Worm (Caenorhabditis elegans): ENCODE measurements around the gene K06G5.3.

Gene K06G5.3

DNA sequence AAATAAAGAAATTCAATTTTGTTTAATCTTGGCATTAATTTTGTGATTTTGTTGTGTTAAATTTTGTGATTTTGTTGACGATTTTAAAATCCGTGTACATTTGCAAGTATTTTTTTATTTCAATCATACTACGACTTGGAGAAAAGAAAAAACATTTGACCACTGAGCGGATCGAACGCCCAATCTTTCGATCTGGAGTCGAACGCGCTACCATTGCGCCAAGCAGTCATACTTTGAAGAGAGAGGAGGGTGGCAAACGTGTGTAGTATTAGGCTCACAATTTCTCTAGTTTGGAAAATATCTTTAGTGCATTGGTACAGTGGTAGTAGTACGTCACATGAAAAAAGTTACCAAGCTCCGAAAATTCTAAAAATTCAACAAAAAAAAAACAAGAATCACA is 5.7 kb upstream of the K06G5.3 start:
- TF ChIP-seq F26F4.8 (GFP tag; conservative IDR thresholded peaks at IDR 0.05) (peak; percentile 88), daf-16 (GFP tag; optimal IDR thresholded peaks at IDR 0.05) (peak in 1 of 2 experiments; percentile 68), daf-16 (tag; optimal IDR thresholded peaks at IDR 0.05) (peak; percentile 59), zag-1 (tag; optimal IDR thresholded peaks at IDR 0.05) (no peak), dmd-8 (GFP tag; IDR thresholded peaks at IDR 0.05) (0 out of 2 replicates have a peak, but pooled peaks have one; percentile 64), ceh-44 (GFP tag; IDR thresholded peaks at IDR 0.05) (peak; percentile 76; the same call in 1 of the 2 replicates), daf-8 (GFP tag; IDR thresholded peaks at IDR 0.05) (0 out of 2 replicates have a peak, but pooled peaks have one; percentile 49), dmd-6 (GFP tag; IDR thresholded peaks at IDR 0.05) (peak; percentile 50; the same call in 1 of the 2 replicates), pha-4 (GFP tag; IDR thresholded peaks at IDR 0.05) (peak; percentile 71; the same call in 1 of the 2 replicates), pha-4 (tag; optimal IDR thresholded peaks at IDR 0.05) (no peak), ceh-82 (tag; optimal IDR thresholded peaks at IDR 0.05) (no peak), Y48G9A.11 (GFP tag; IDR thresholded peaks at IDR 0.05) (no peak), nhr-102 (tag; optimal IDR thresholded peaks at IDR 0.05) (peak; percentile 42), lin-13 (GFP tag; optimal IDR thresholded peaks at IDR 0.05) (peak; percentile 61), F10B5.3 (tag; optimal IDR thresholded peaks at IDR 0.05) (no peak), php-3 (GFP tag; IDR thresholded peaks at IDR 0.05) (no peak), ztf-7 (tag; optimal IDR thresholded peaks at IDR 0.05) (peak; percentile 28), snpc-1.2 (GFP tag; IDR thresholded peaks at IDR 0.05) (peak; percentile 47; the same call in 1 of the 2 replicates), Y105C5A.15 (GFP tag; IDR thresholded peaks at IDR 0.05) (peak; percentile 48; the same call in 1 of the 2 replicates), dve-1 (tag; optimal IDR thresholded peaks at IDR 0.05; ENCODE audit: insufficient read depth) (no peak), lin-15B (tag; optimal IDR thresholded peaks at IDR 0.05) (no peak), ztf-11 (tag; optimal IDR thresholded peaks at IDR 0.05) (no peak), lim-7 (GFP tag; IDR thresholded peaks at IDR 0.05) (peak; percentile 89), duxl-1 (tag; optimal IDR thresholded peaks at IDR 0.05; ENCODE audit: poor library complexity) (peak; percentile 61), madf-5 (GFP tag; IDR thresholded peaks at IDR 0.05) (0 out of 4 replicates have a peak, but pooled peaks of 1 of the 2 experiments have one; percentile 50), nhr-76 (tag; optimal IDR thresholded peaks at IDR 0.05) (no peak), nhr-41 (GFP tag; IDR thresholded peaks at IDR 0.05) (0 out of 2 replicates have a peak, but pooled peaks have one; percentile 25), nhr-6 (tag; optimal IDR thresholded peaks at IDR 0.05) (peak; percentile 60), jun-1 (tag; optimal IDR thresholded peaks at IDR 0.05) (no peak), rbr-2 (tag; optimal IDR thresholded peaks at IDR 0.05) (peak; percentile 25), lin-29 (GFP tag; IDR thresholded peaks at IDR 0.05) (no peak), nhr-11 (tag; optimal IDR thresholded peaks at IDR 0.05) (peak; percentile 14), zip-2 (tag; optimal IDR thresholded peaks at IDR 0.05) (no peak), nhr-48 (tag; optimal IDR thresholded peaks at IDR 0.05) (peak; percentile 20), tra-1 (GFP tag; IDR thresholded peaks at IDR 0.05) (peak; percentile 48; the same call in 1 of the 2 replicates), aly-2 (tag; optimal IDR thresholded peaks at IDR 0.05) (no peak)

ce11 chrX:14225273-14225672 is 2.2 kb upstream of the K06G5.3 start, which contains the start of gene cyp-13B2:
TSS of gene cyp-13B2 (plus strand) at chrX:14225573.
- TF ChIP-seq R02D3.7 (tag; optimal IDR thresholded peaks at IDR 0.05) (no peak), nhr-76 (tag; optimal IDR thresholded peaks at IDR 0.05) (no peak), set-16 (GFP tag; IDR thresholded peaks at IDR 0.05) (no peak), lin-15B (tag; optimal IDR thresholded peaks at IDR 0.05) (no peak), skn-1 (tag; optimal IDR thresholded peaks at IDR 0.05) (no peak), ceh-32 (tag; optimal IDR thresholded peaks at IDR 0.05; ENCODE audit: poor library complexity) (no peak), ZK337.2 (GFP tag; IDR thresholded peaks at IDR 0.05) (no peak), tag-97 (GFP tag; IDR thresholded peaks at IDR 0.05) (no peak), aha-1 (tag) (no peak), F44E2.7 (GFP tag; IDR thresholded peaks at IDR 0.05) (no peak), lin-13 (GFP tag; optimal IDR thresholded peaks at IDR 0.05) (no peak), mes-2 (tag; optimal IDR thresholded peaks at IDR 0.05; ENCODE audit: poor library complexity, severe bottlenecking) (no peak), snpc-1.2 (GFP tag; IDR thresholded peaks at IDR 0.05) (no peak), dmd-6 (GFP tag; IDR thresholded peaks at IDR 0.05) (no peak)

Measured in whole organism, L4 larva.